1 fruit fly cellular context compared by ENCODE assay signal in the genomic region with DNA sequence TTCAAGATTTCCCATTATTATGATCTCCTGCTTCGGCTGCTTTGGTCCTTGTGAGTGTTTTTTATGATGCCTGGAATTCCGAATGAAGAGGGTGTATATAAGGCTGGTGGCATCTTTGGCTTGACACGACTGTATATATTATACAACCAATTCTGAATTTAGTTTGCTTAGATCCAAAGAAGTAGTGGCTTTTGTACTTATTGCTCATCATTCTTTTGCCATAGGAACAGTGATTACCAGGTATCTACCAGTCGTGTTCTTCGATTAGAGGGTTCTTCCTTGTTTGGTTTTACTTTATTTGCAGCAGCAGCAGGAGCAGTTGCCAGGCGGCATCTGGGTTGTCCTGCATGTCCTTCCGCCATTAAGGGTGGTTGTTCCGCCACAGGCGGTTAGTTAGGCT.
TF ChIP-seq lines count a peak whose summit lies in the region.

No protein-coding gene starts in this region.

TF ChIP-seq in whole organism, embryonic, 481 proteins besides CTCF, POLR2A, EP300 and RAD21 (continued from another document and continues in another):
- TF ChIP-seq cato (GFP tag; optimal IDR thresholded peaks at IDR 0.05; lab: Kevin White, UChicago; ENCODE audit: borderline replicate concordance), result peak; percentile 1
- peak; percentile 43; the same call in 1 of the 2 replicates for TF ChIP-seq ssp (GFP tag; IDR thresholded peaks at IDR 0.05; lab: Robert Waterston, UW)
- TF ChIP-seq salm (tag; optimal IDR thresholded peaks at IDR 0.05; lab: Kevin White, UChicago), result no peak
- no peak for TF ChIP-seq Dip2 (GFP tag; IDR thresholded peaks at IDR 0.05; lab: Robert Waterston, UW)
- TF ChIP-seq tin (GFP tag; optimal IDR thresholded peaks at IDR 0.05; lab: Kevin White, UChicago), result peak; percentile 36
- TF ChIP-seq CG17385 (GFP tag; optimal IDR thresholded peaks at IDR 0.05; lab: Kevin White, UChicago), result peak; percentile 27
- TF ChIP-seq usp (GFP tag; optimal IDR thresholded peaks at IDR 0.05; lab: Kevin White, UChicago), result no peak
- no peak for TF ChIP-seq wdn (GFP tag; IDR thresholded peaks at IDR 0.05; lab: Robert Waterston, UW)
- no peak for TF ChIP-seq pita (GFP tag; optimal IDR thresholded peaks at IDR 0.05; lab: Kevin White, UChicago)
- peak; percentile 46 to 64 for TF ChIP-seq Pdp1 (GFP tag; optimal IDR thresholded peaks at IDR 0.05; lab: Kevin White, UChicago)
- TF ChIP-seq CG10274 (GFP tag; optimal IDR thresholded peaks at IDR 0.05; lab: Kevin White, UChicago), result no peak
- no peak for TF ChIP-seq CG10543 (GFP tag; optimal IDR thresholded peaks at IDR 0.05; lab: Kevin White, UChicago)
- TF ChIP-seq CG16815 (GFP tag; optimal IDR thresholded peaks at IDR 0.05; lab: Kevin White, UChicago), result peak; percentile 42
- peak; percentile 12 for TF ChIP-seq CG10654 (GFP tag; optimal IDR thresholded peaks at IDR 0.05; lab: Kevin White, UChicago)
- TF ChIP-seq Hr51 (GFP tag; optimal IDR thresholded peaks at IDR 0.05; lab: Kevin White, UChicago), result peak; percentile 8 to 54
- peak; percentile 40 for TF ChIP-seq mam (GFP tag; optimal IDR thresholded peaks at IDR 0.05; lab: Kevin White, UChicago)
- TF ChIP-seq Mrtf (GFP tag; IDR thresholded peaks at IDR 0.05; lab: Robert Waterston, UW), result 0 out of 3 replicates have a peak, but pooled peaks have one; percentile 30
- TF ChIP-seq CG1233 (GFP tag; optimal IDR thresholded peaks at IDR 0.05; lab: Kevin White, UChicago), result no peak
- no peak for TF ChIP-seq Drgx (GFP tag; IDR thresholded peaks at IDR 0.05; lab: Robert Waterston, UW)
- no peak for TF ChIP-seq yki (optimal IDR thresholded peaks at IDR 0.05; lab: Kevin White, UChicago)
- peak; percentile 68 for TF ChIP-seq CG11504 (tag; optimal IDR thresholded peaks at IDR 0.05; lab: Kevin White, UChicago)
- no peak for TF ChIP-seq fru (optimal IDR thresholded peaks at IDR 0.05; lab: Kevin White, UChicago)
- peak; percentile 75 for TF ChIP-seq pros (GFP tag; optimal IDR thresholded peaks at IDR 0.05; lab: Kevin White, UChicago)
- peak; percentile 19 for TF ChIP-seq Max (GFP tag; optimal IDR thresholded peaks at IDR 0.05; lab: Kevin White, UChicago)
- peak; percentile 48 for TF ChIP-seq fd96Cb (tag; optimal IDR thresholded peaks at IDR 0.05; lab: Kevin White, UChicago)
- peak; percentile 35 for TF ChIP-seq scrt (GFP tag; optimal IDR thresholded peaks at IDR 0.05; lab: Kevin White, UChicago)
- TF ChIP-seq Asciz (GFP tag; optimal IDR thresholded peaks at IDR 0.05; lab: Kevin White, UChicago), result peak; percentile 21
- no peak for TF ChIP-seq CG9437 (GFP tag; optimal IDR thresholded peaks at IDR 0.05; lab: Kevin White, UChicago)
- peak; percentile 69 for TF ChIP-seq CG6689 (GFP tag; IDR thresholded peaks at IDR 0.05; lab: Robert Waterston, UW)
- no peak for TF ChIP-seq CG32767 (GFP tag; IDR thresholded peaks at IDR 0.05; lab: Robert Waterston, UW)
- peak; percentile 88 for TF ChIP-seq CG4404 (GFP tag; IDR thresholded peaks at IDR 0.05; lab: Robert Waterston, UW)
- TF ChIP-seq Fer3 (tag; optimal IDR thresholded peaks at IDR 0.05; lab: Kevin White, UChicago), result peak; percentile 37
- no peak for TF ChIP-seq MESR4 (GFP tag; optimal IDR thresholded peaks at IDR 0.05; lab: Kevin White, UChicago)
- no peak for TF ChIP-seq lbe (GFP tag; optimal IDR thresholded peaks at IDR 0.05; lab: Kevin White, UChicago)
- no peak for TF ChIP-seq CG7745 (tag; optimal IDR thresholded peaks at IDR 0.05; lab: Kevin White, UChicago)
- peak; percentile 37; the same call in 1 of the 2 replicates for TF ChIP-seq CG9932 (GFP tag; IDR thresholded peaks at IDR 0.05; lab: Robert Waterston, UW)
- 0 out of 2 replicates have a peak, but pooled peaks have one; percentile 26 for TF ChIP-seq CG43689 (GFP tag; IDR thresholded peaks at IDR 0.05; lab: Robert Waterston, UW)
- TF ChIP-seq ato (GFP tag; IDR thresholded peaks at IDR 0.05; lab: Robert Waterston, UW; ENCODE audit: partially characterized antibody), result no peak
- no peak for TF ChIP-seq CG3838 (GFP tag; optimal IDR thresholded peaks at IDR 0.05; lab: Kevin White, UChicago)
- TF ChIP-seq zen2 (GFP tag; IDR thresholded peaks at IDR 0.05; lab: Robert Waterston, UW; ENCODE audit: partially characterized antibody), result no peak
- peak; percentile 38; the same call in 1 of the 2 replicates for TF ChIP-seq CG31224 (GFP tag; IDR thresholded peaks at IDR 0.05; lab: Robert Waterston, UW)
- TF ChIP-seq CG8359 (GFP tag; optimal IDR thresholded peaks at IDR 0.05; lab: Kevin White, UChicago; ENCODE audit: borderline replicate concordance), result no peak
- no peak for TF ChIP-seq exex (tag; optimal IDR thresholded peaks at IDR 0.05; lab: Kevin White, UChicago)
- no peak for TF ChIP-seq CG1832 (GFP tag; optimal IDR thresholded peaks at IDR 0.05; lab: Kevin White, UChicago)
- TF ChIP-seq CG7963 (GFP tag; IDR thresholded peaks at IDR 0.05; lab: Robert Waterston, UW; ENCODE audit: partially characterized antibody), result no peak
- TF ChIP-seq Sin3A (optimal IDR thresholded peaks at IDR 0.05; lab: Kevin White, UChicago), result no peak
- no peak for TF ChIP-seq chinmo (GFP tag; IDR thresholded peaks at IDR 0.05; lab: Robert Waterston, UW; ENCODE audit: partially characterized antibody)
- TF ChIP-seq CG10462 (GFP tag; optimal IDR thresholded peaks at IDR 0.05; lab: Kevin White, UChicago), result no peak
- TF ChIP-seq sens (GFP tag; lab: Kevin White, UChicago), result peak; percentile 90
- no peak for TF ChIP-seq CG6654 (GFP tag; optimal IDR thresholded peaks at IDR 0.05; lab: Kevin White, UChicago)
- TF ChIP-seq kni (GFP tag; optimal IDR thresholded peaks at IDR 0.05; lab: Kevin White, UChicago), result peak; percentile 35
- TF ChIP-seq CG17829 (tag; optimal IDR thresholded peaks at IDR 0.05; lab: Kevin White, UChicago), result peak; percentile 56
- TF ChIP-seq dm (GFP tag; optimal IDR thresholded peaks at IDR 0.05; lab: Kevin White, UChicago), result peak; percentile 7
- no peak for TF ChIP-seq sens-2 (GFP tag; IDR thresholded peaks at IDR 0.05; lab: Robert Waterston, UW)
- TF ChIP-seq CG33557 (GFP tag; optimal IDR thresholded peaks at IDR 0.05; lab: Kevin White, UChicago), result no peak
- no peak for TF ChIP-seq CG14965 (GFP tag; optimal IDR thresholded peaks at IDR 0.05; lab: Kevin White, UChicago; ENCODE audit: borderline replicate concordance)
- TF ChIP-seq Scr (GFP tag; IDR thresholded peaks at IDR 0.05; lab: Robert Waterston, UW; ENCODE audit: partially characterized antibody), result no peak
- no peak for TF ChIP-seq crp (GFP tag; optimal IDR thresholded peaks at IDR 0.05; lab: Kevin White, UChicago)
- no peak for TF ChIP-seq trem (tag; optimal IDR thresholded peaks at IDR 0.05; lab: Kevin White, UChicago)
- TF ChIP-seq hbn (GFP tag; IDR thresholded peaks at IDR 0.05; lab: Robert Waterston, UW; ENCODE audit: partially characterized antibody), result no peak
- no peak for TF ChIP-seq CG3995 (GFP tag; optimal IDR thresholded peaks at IDR 0.05; lab: Kevin White, UChicago)
- TF ChIP-seq btn (GFP tag; optimal IDR thresholded peaks at IDR 0.05; lab: Kevin White, UChicago), result peak; percentile 41
- no peak for TF ChIP-seq nau (GFP tag; optimal IDR thresholded peaks at IDR 0.05; lab: Kevin White, UChicago)
- no peak for TF ChIP-seq Eip74EF (GFP tag; optimal IDR thresholded peaks at IDR 0.05; lab: Kevin White, UChicago)
- 0 out of 2 replicates have a peak, but pooled peaks have one; percentile 7 for TF ChIP-seq Oaz (GFP tag; IDR thresholded peaks at IDR 0.05; lab: Robert Waterston, UW)
- TF ChIP-seq CG9609 (GFP tag; optimal IDR thresholded peaks at IDR 0.05; lab: Kevin White, UChicago), result no peak
- TF ChIP-seq BtbVII (GFP tag; optimal IDR thresholded peaks at IDR 0.05; lab: Kevin White, UChicago), result no peak
- no peak for TF ChIP-seq sug (tag; optimal IDR thresholded peaks at IDR 0.05; lab: Kevin White, UChicago)
- TF ChIP-seq CG17802 (tag; optimal IDR thresholded peaks at IDR 0.05; lab: Kevin White, UChicago), result no peak
- no peak for TF ChIP-seq CG7357 (GFP tag; IDR thresholded peaks at IDR 0.05; lab: Robert Waterston, UW)
- peak; percentile 45 for TF ChIP-seq CoRest (tag; optimal IDR thresholded peaks at IDR 0.05; lab: Kevin White, UChicago)
- no peak for TF ChIP-seq H15 (GFP tag; IDR thresholded peaks at IDR 0.05; lab: Robert Waterston, UW)
- TF ChIP-seq CG8290 (GFP tag; optimal IDR thresholded peaks at IDR 0.05; lab: Kevin White, UChicago), result no peak
- TF ChIP-seq CG8290 (tag; optimal IDR thresholded peaks at IDR 0.05; lab: Kevin White, UChicago), result peak in 1 of 2 experiments; percentile 69
- TF ChIP-seq crol (GFP tag; IDR thresholded peaks at IDR 0.05; lab: Robert Waterston, UW), result no peak
- TF ChIP-seq z (GFP tag; IDR thresholded peaks at IDR 0.05; lab: Robert Waterston, UW), result no peak
- peak; percentile 29 for TF ChIP-seq Sox100B (GFP tag; optimal IDR thresholded peaks at IDR 0.05; lab: Kevin White, UChicago)
- TF ChIP-seq CG7556 (GFP tag; optimal IDR thresholded peaks at IDR 0.05; lab: Kevin White, UChicago), result peak; percentile 45
- TF ChIP-seq chif (GFP tag; optimal IDR thresholded peaks at IDR 0.05; lab: Kevin White, UChicago), result peak in 1 of 2 experiments; percentile 47
- no peak for TF ChIP-seq sqz (GFP tag; optimal IDR thresholded peaks at IDR 0.05; lab: Kevin White, UChicago)
- peak; percentile 20 for TF ChIP-seq CG13123 (GFP tag; optimal IDR thresholded peaks at IDR 0.05; lab: Kevin White, UChicago)
- peak; percentile 51; the same call in 1 of the 2 replicates for TF ChIP-seq Rx (GFP tag; IDR thresholded peaks at IDR 0.05; lab: Robert Waterston, UW)
- peak; percentile 56 for TF ChIP-seq Fer1 (GFP tag; optimal IDR thresholded peaks at IDR 0.05; lab: Kevin White, UChicago)
- TF ChIP-seq lola (GFP tag; optimal IDR thresholded peaks at IDR 0.05; lab: Kevin White, UChicago), result peak in 1 of 3 experiments; percentile 33
- TF ChIP-seq CG8478 (optimal IDR thresholded peaks at IDR 0.05; lab: Kevin White, UChicago), result no peak
- peak; percentile 18 for TF ChIP-seq zfh2 (GFP tag; optimal IDR thresholded peaks at IDR 0.05; lab: Kevin White, UChicago)
- no peak for TF ChIP-seq repo (GFP tag; optimal IDR thresholded peaks at IDR 0.05; lab: Kevin White, UChicago)
- TF ChIP-seq dati (GFP tag; IDR thresholded peaks at IDR 0.05; lab: Robert Waterston, UW), result no peak
- peak; percentile 44 for TF ChIP-seq Blimp-1 (GFP tag; optimal IDR thresholded peaks at IDR 0.05; lab: Kevin White, UChicago)
- TF ChIP-seq vnd (GFP tag; IDR thresholded peaks at IDR 0.05; lab: Robert Waterston, UW; ENCODE audit: partially characterized antibody), result no peak
- TF ChIP-seq Fer2 (tag; optimal IDR thresholded peaks at IDR 0.05; lab: Kevin White, UChicago), result no peak
- no peak for TF ChIP-seq Jarid2 (GFP tag; optimal IDR thresholded peaks at IDR 0.05; lab: Kevin White, UChicago)
- TF ChIP-seq bowl (GFP tag; IDR thresholded peaks at IDR 0.05; lab: Robert Waterston, UW), result no peak
- peak; percentile 20 for TF ChIP-seq CG3163 (GFP tag; optimal IDR thresholded peaks at IDR 0.05; lab: Kevin White, UChicago)
- peak; percentile 66 for TF ChIP-seq CG2678 (tag; optimal IDR thresholded peaks at IDR 0.05; lab: Kevin White, UChicago)
- TF ChIP-seq CG18619 (GFP tag; optimal IDR thresholded peaks at IDR 0.05; lab: Kevin White, UChicago), result peak; percentile 55
- no peak for TF ChIP-seq nerfin-2 (GFP tag; IDR thresholded peaks at IDR 0.05; lab: Robert Waterston, UW; ENCODE audit: partially characterized antibody)
- TF ChIP-seq wor (GFP tag; IDR thresholded peaks at IDR 0.05; lab: Robert Waterston, UW), result peak; percentile 48; the same call in 1 of the 2 replicates
- peak; percentile 26 for TF ChIP-seq Six4 (GFP tag; optimal IDR thresholded peaks at IDR 0.05; lab: Kevin White, UChicago)
- TF ChIP-seq CG9817 (tag; optimal IDR thresholded peaks at IDR 0.05; lab: Kevin White, UChicago), result no peak
- TF ChIP-seq seq (GFP tag; IDR thresholded peaks at IDR 0.05; lab: Robert Waterston, UW), result 0 out of 2 replicates have a peak, but pooled peaks have one; percentile 21
- peak; percentile 10 for TF ChIP-seq fu2 (GFP tag; optimal IDR thresholded peaks at IDR 0.05; lab: Kevin White, UChicago)
- no peak for TF ChIP-seq luna (GFP tag; optimal IDR thresholded peaks at IDR 0.05; lab: Kevin White, UChicago)
- no peak; the same call in 1 of the 2 replicates for TF ChIP-seq Taf1 (GFP tag; IDR thresholded peaks at IDR 0.05; lab: Robert Waterston, UW)
- no peak for TF ChIP-seq CG10431 (GFP tag; optimal IDR thresholded peaks at IDR 0.05; lab: Kevin White, UChicago)
- TF ChIP-seq MTF-1 (GFP tag; optimal IDR thresholded peaks at IDR 0.05; lab: Kevin White, UChicago; ENCODE audit: borderline replicate concordance), result no peak
- no peak for TF ChIP-seq Dfd (GFP tag; optimal IDR thresholded peaks at IDR 0.05; lab: Kevin White, UChicago)
- no peak for TF ChIP-seq CG7987 (GFP tag; optimal IDR thresholded peaks at IDR 0.05; lab: Kevin White, UChicago)
- TF ChIP-seq C15 (GFP tag; IDR thresholded peaks at IDR 0.05; lab: Robert Waterston, UW), result no peak
- TF ChIP-seq fd102C (GFP tag; optimal IDR thresholded peaks at IDR 0.05; lab: Kevin White, UChicago), result no peak
- TF ChIP-seq ac (GFP tag; optimal IDR thresholded peaks at IDR 0.05; lab: Kevin White, UChicago), result no peak
- no peak for TF ChIP-seq knrl (GFP tag; IDR thresholded peaks at IDR 0.05; lab: Robert Waterston, UW; ENCODE audit: partially characterized antibody)
- peak; percentile 46 for TF ChIP-seq jing (GFP tag; optimal IDR thresholded peaks at IDR 0.05; lab: Kevin White, UChicago)
- TF ChIP-seq CG8924 (tag; optimal IDR thresholded peaks at IDR 0.05; lab: Kevin White, UChicago), result peak; percentile 47
- TF ChIP-seq Dad (GFP tag; optimal IDR thresholded peaks at IDR 0.05; lab: Kevin White, UChicago), result no peak
- TF ChIP-seq maf-S (GFP tag; optimal IDR thresholded peaks at IDR 0.05; lab: Kevin White, UChicago), result no peak
- TF ChIP-seq CG1603 (tag; optimal IDR thresholded peaks at IDR 0.05; lab: Kevin White, UChicago), result peak; percentile 74
- TF ChIP-seq klu (GFP tag; IDR thresholded peaks at IDR 0.05; lab: Robert Waterston, UW), result peak; percentile 27; the same call in 1 of the 2 replicates
- TF ChIP-seq CG34224 (GFP tag; IDR thresholded peaks at IDR 0.05; lab: Robert Waterston, UW; ENCODE audit: partially characterized antibody), result no peak
- TF ChIP-seq ken (GFP tag; IDR thresholded peaks at IDR 0.05; lab: Robert Waterston, UW), result peak; percentile 53; the same call in 1 of the 3 replicates
- peak; percentile 45 for TF ChIP-seq ems (GFP tag; optimal IDR thresholded peaks at IDR 0.05; lab: Kevin White, UChicago)
- no peak for TF ChIP-seq CG2202 (tag; optimal IDR thresholded peaks at IDR 0.05; lab: Kevin White, UChicago)
- no peak for TF ChIP-seq CG6854 (GFP tag; optimal IDR thresholded peaks at IDR 0.05; lab: Kevin White, UChicago)
- no peak for TF ChIP-seq CG6765 (GFP tag; optimal IDR thresholded peaks at IDR 0.05; lab: Kevin White, UChicago)
- TF ChIP-seq D (optimal IDR thresholded peaks at IDR 0.05; lab: Kevin White, UChicago), result no peak
- TF ChIP-seq D (GFP tag; optimal IDR thresholded peaks at IDR 0.05; lab: Kevin White, UChicago), result peak; percentile 39
